Fruit fly (Drosophila melanogaster) whole organism, embryonic: ENCODE measurements around the gene mthl12.

Source experiments
- BEAF-32 ChIP-seq: fragments of 200-800 bp; sonication (Bioruptor generic); optimal IDR thresholded peaks from 3 replicates; lab custom pipeline; 2017; ENCODE audit warnings: missing biosample characterization, missing genetic modification characterization, mild to moderate bottlenecking, moderate library complexity, missing genetic modification reagents
- CG10147 ChIP-seq: fragments of 200-800 bp; sonication (Bioruptor generic); optimal IDR thresholded peaks from 2 replicates; lab custom pipeline; 2019; ENCODE audit warnings: missing biosample characterization, mild to moderate bottlenecking, missing genetic modification characterization, moderate library complexity
- CG11560 ChIP-seq: fragments of 200-800 bp; sonication (Bioruptor generic); IDR thresholded peaks from 3 replicates; pipeline ENCODE4 v1.3.6; 2022; ENCODE audit warnings: missing biosample characterization, missing genetic modification characterization
- CG12219 ChIP-seq: fragments of 200-800 bp; sonication (Bioruptor generic); optimal IDR thresholded peaks from 3 replicates; lab custom pipeline; 2018; ENCODE audit warnings: missing biosample characterization, mild to moderate bottlenecking, missing genetic modification characterization
- CG12744 ChIP-seq: fragments of 200-800 bp; sonication (Bioruptor generic); optimal IDR thresholded peaks from 2 replicates; lab custom pipeline; 2016; ENCODE audit warnings: missing biosample characterization, missing genetic modification characterization
- CG13296 ChIP-seq: fragments of 200-800 bp; sonication (Bioruptor generic); optimal IDR thresholded peaks from 3 replicates; lab custom pipeline; 2018; ENCODE audit warnings: missing biosample characterization, mild to moderate bottlenecking, missing genetic modification characterization
- CG1529 ChIP-seq: fragments of 200-800 bp; sonication (Bioruptor generic); optimal IDR thresholded peaks from 3 replicates; lab custom pipeline; 2018; ENCODE audit warnings: missing biosample characterization, missing genetic modification characterization
- CG1647 ChIP-seq: fragments of 200-800 bp; sonication (Bioruptor generic); optimal IDR thresholded peaks from 3 replicates; lab custom pipeline; 2016; ENCODE audit warnings: missing biosample characterization, missing genetic modification characterization
- CG2116 ChIP-seq: fragments of 200-800 bp; sonication (Bioruptor generic); optimal IDR thresholded peaks from 3 replicates; lab custom pipeline; 2018; ENCODE audit warnings: missing biosample characterization, mild to moderate bottlenecking, missing genetic modification characterization
- CG30020 ChIP-seq: fragments of 200-800 bp; optimal IDR thresholded peaks from 2 replicates; lab custom pipeline; 2019; ENCODE audit warnings: missing biosample characterization, mild to moderate bottlenecking, missing genetic modification characterization, moderate library complexity
- CG3163 ChIP-seq: fragments of 200-800 bp; sonication (Bioruptor generic); optimal IDR thresholded peaks from 3 replicates; lab custom pipeline; 2016; ENCODE audit warnings: missing biosample characterization, missing genetic modification characterization
- CG32532 ChIP-seq: fragments of 200-800 bp; sonication (Bioruptor generic); IDR thresholded peaks from 2 replicates; pipeline ENCODE4 v1.3.6; 2022; ENCODE audit warnings: missing biosample characterization, missing genetic modification characterization
- CG3281 ChIP-seq: fragments of 200-800 bp; sonication (Bioruptor generic); optimal IDR thresholded peaks from 3 replicates; lab custom pipeline; 2017; ENCODE audit warnings: missing biosample characterization, mild to moderate bottlenecking, missing genetic modification characterization
- CG3847 ChIP-seq: fragments of 200-800 bp; sonication (Bioruptor generic); IDR thresholded peaks from 2 replicates; pipeline ENCODE4 v1.3.6; 2022; ENCODE audit warnings: missing biosample characterization, missing genetic modification characterization
- CG6654 ChIP-seq: fragments of 200-800 bp; sonication (Bioruptor generic); optimal IDR thresholded peaks from 2 replicates; lab custom pipeline; 2017; ENCODE audit warnings: missing biosample characterization, mild to moderate bottlenecking, missing genetic modification characterization
- CG6683 ChIP-seq: fragments of 200-800 bp; sonication (Bioruptor generic); optimal IDR thresholded peaks from 2 replicates; lab custom pipeline; 2017; ENCODE audit warnings: missing biosample characterization, mild to moderate bottlenecking, missing genetic modification characterization, missing genetic modification reagents
- CG7963 ChIP-seq: fragments of 200-800 bp; sonication (Bioruptor generic); IDR thresholded peaks from 3 replicates; pipeline ENCODE4 v1.3.6; 2022; ENCODE audit warnings: missing biosample characterization, missing genetic modification characterization; ENCODE audit not compliant: partially characterized antibody
- CG8944 ChIP-seq: fragments of 200-800 bp; sonication (Bioruptor generic); optimal IDR thresholded peaks from 3 replicates; lab custom pipeline; 2016; ENCODE audit warnings: missing biosample characterization, missing genetic modification characterization
- CoRest ChIP-seq: fragments of 200-800 bp; sonication (Bioruptor generic); optimal IDR thresholded peaks from 3 replicates; lab custom pipeline; 2018; ENCODE audit warnings: missing biosample characterization, mild to moderate bottlenecking, missing genetic modification characterization, moderate library complexity
- Deaf1 ChIP-seq: fragments of 200-800 bp; optimal IDR thresholded peaks from 3 replicates; lab custom pipeline; 2019; ENCODE audit warnings: missing biosample characterization, mild to moderate bottlenecking, missing genetic modification characterization, moderate library complexity
- Dref ChIP-seq: fragments of 200-800 bp; sonication (Bioruptor generic); IDR thresholded peaks from 2 replicates; pipeline ENCODE4 v1.3.6; 2022; ENCODE audit warnings: missing biosample characterization, missing genetic modification characterization
- ERR ChIP-seq: fragments of 200-800 bp; sonication (Bioruptor generic); optimal IDR thresholded peaks from 2 replicates; lab custom pipeline; 2016; ENCODE audit warnings: missing biosample characterization, missing genetic modification characterization
- Elba2 ChIP-seq: fragments of 200-800 bp; sonication (Bioruptor generic); optimal IDR thresholded peaks from 3 replicates; lab custom pipeline; 2016; ENCODE audit warnings: missing biosample characterization, missing genetic modification characterization
- Fer2 ChIP-seq: fragments of 200-800 bp; sonication (Bioruptor generic); optimal IDR thresholded peaks from 2 replicates; lab custom pipeline; 2018; ENCODE audit warnings: missing biosample characterization, mild to moderate bottlenecking, missing genetic modification characterization, moderate library complexity
- Gsc ChIP-seq: fragments of 200-800 bp; sonication (Bioruptor generic); IDR thresholded peaks from 2 replicates; pipeline ENCODE4 v1.3.6; 2022; ENCODE audit warnings: missing biosample characterization, missing genetic modification characterization
- Hsf ChIP-seq: fragments of 200-800 bp; sonication (Bioruptor generic); optimal IDR thresholded peaks from 3 replicates; lab custom pipeline; 2016; ENCODE audit warnings: missing biosample characterization, missing genetic modification characterization
- Opbp ChIP-seq: fragments of 200-800 bp; sonication (Bioruptor generic); IDR thresholded peaks from 3 replicates; pipeline ENCODE4 v1.3.6; 2022; ENCODE audit warnings: missing biosample characterization, missing genetic modification characterization; ENCODE audit not compliant: partially characterized antibody
- Stat92E ChIP-seq, 3 experiments: fragments of >200 bp in 2 of 3; fragments of 200-800 bp in 1 of 3; sonication (Bioruptor generic) in 1 of 3; optimal IDR thresholded peaks; 2 replicates each; lab custom pipeline; 2017 to 2019; ENCODE audit warnings: missing biosample characterization in 3 of 3, missing genetic modification characterization in 3 of 3, mild to moderate bottlenecking in 1 of 3, moderate library complexity in 1 of 3
- Xbp1 ChIP-seq: fragments of 200-800 bp; sonication (Bioruptor generic); optimal IDR thresholded peaks from 3 replicates; lab custom pipeline; 2016; ENCODE audit warnings: missing biosample characterization, mild to moderate bottlenecking, missing genetic modification characterization
- ato ChIP-seq: fragments of 200-800 bp; sonication (Bioruptor generic); IDR thresholded peaks from 2 replicates; pipeline ENCODE4 v1.3.6; 2022; ENCODE audit warnings: missing biosample characterization, missing genetic modification characterization; ENCODE audit not compliant: partially characterized antibody
- bbx ChIP-seq: fragments of 200-800 bp; sonication (Bioruptor generic); IDR thresholded peaks from 2 replicates; pipeline ENCODE4 v1.3.6; 2022; ENCODE audit warnings: missing biosample characterization, missing genetic modification characterization; ENCODE audit not compliant: partially characterized antibody
- cg ChIP-seq: fragments of 200-800 bp; sonication (Bioruptor generic); optimal IDR thresholded peaks from 3 replicates; lab custom pipeline; 2019; ENCODE audit warnings: missing biosample characterization, mild to moderate bottlenecking, missing genetic modification characterization, moderate library complexity
- disco-r ChIP-seq: fragments of 200-800 bp; sonication (Bioruptor generic); optimal IDR thresholded peaks from 2 replicates; lab custom pipeline; 2016; ENCODE audit warnings: missing biosample characterization, missing genetic modification characterization
- eyg ChIP-seq: fragments of 200-800 bp; sonication (Bioruptor generic); optimal IDR thresholded peaks from 3 replicates; lab custom pipeline; 2016; ENCODE audit warnings: missing biosample characterization, missing genetic modification characterization
- gro ChIP-seq: fragments of 200-800 bp; sonication (Bioruptor generic); optimal IDR thresholded peaks from 2 replicates; lab custom pipeline; 2016; ENCODE audit warnings: missing biosample characterization, missing genetic modification characterization
- h ChIP-seq: fragments of >200 bp; optimal IDR thresholded peaks from 2 replicates; lab custom pipeline; 2017
- ham ChIP-seq: fragments of 200-800 bp; sonication (Bioruptor generic); IDR thresholded peaks from 2 replicates; pipeline ENCODE4 v1.3.6; 2022; ENCODE audit warnings: missing biosample characterization, missing genetic modification characterization
- her ChIP-seq: fragments of 200-800 bp; sonication (Bioruptor generic); optimal IDR thresholded peaks from 2 replicates; lab custom pipeline; 2016; ENCODE audit warnings: missing biosample characterization, missing genetic modification characterization
- ind ChIP-seq: fragments of 200-800 bp; sonication (Bioruptor generic); optimal IDR thresholded peaks from 3 replicates; lab custom pipeline; 2016; ENCODE audit warnings: missing biosample characterization, missing genetic modification characterization
- klu ChIP-seq: fragments of 200-800 bp; sonication (Bioruptor generic); IDR thresholded peaks from 2 replicates; pipeline ENCODE4 v1.3.6; 2022; ENCODE audit warnings: missing biosample characterization, missing genetic modification characterization
- lov ChIP-seq, 2 experiments: fragments of 200-800 bp in 1 of 2; fragments of >200 bp in 1 of 2; sonication (Bioruptor generic) in 1 of 2; IDR thresholded peaks in 1 of 2; optimal IDR thresholded peaks in 1 of 2; 2 replicates in 1 of 2; 3 replicates in 1 of 2; pipeline versions ENCODE4 v1.3.6 to Lab custom; 2017 to 2022; ENCODE audit warnings: missing biosample characterization in 1 of 2, missing genetic modification characterization in 1 of 2
- otp ChIP-seq: fragments of 200-800 bp; sonication (Bioruptor generic); IDR thresholded peaks from 3 replicates; pipeline ENCODE4, ENCODE4 v1.3.6; 2022; ENCODE audit warnings: missing biosample characterization, missing genetic modification characterization
- ro ChIP-seq: fragments of 200-800 bp; sonication (Bioruptor generic); IDR thresholded peaks from 2 replicates; pipeline ENCODE4 v1.3.6; 2022; ENCODE audit warnings: missing biosample characterization, missing genetic modification characterization
- salm ChIP-seq: fragments of 200-800 bp; sonication (Bioruptor generic); optimal IDR thresholded peaks from 2 replicates; lab custom pipeline; 2018; ENCODE audit warnings: missing biosample characterization, mild to moderate bottlenecking, missing genetic modification characterization
- slp2 ChIP-seq: fragments of 200-800 bp; sonication (Bioruptor generic); optimal IDR thresholded peaks from 2 replicates; lab custom pipeline; 2016; ENCODE audit warnings: missing biosample characterization, missing genetic modification characterization
- stc ChIP-seq: fragments of 200-800 bp; sonication (Bioruptor generic); IDR thresholded peaks from 2 replicates; pipeline ENCODE4 v1.3.6; 2022; ENCODE audit warnings: missing biosample characterization, missing genetic modification characterization
- usp ChIP-seq: fragments of >200 bp; optimal IDR thresholded peaks from 2 replicates; lab custom pipeline; 2017; ENCODE audit warnings: missing biosample characterization, missing genetic modification characterization

mthl12 gene

dm6 chr3R:13364175-13365174 is 11.0 kb downstream of the mthl12 start, which contains the start of gene Dic1 (continued):
- no peak for TF ChIP-seq lov (optimal IDR thresholded peaks at IDR 0.05; lab: Kevin White, UChicago)
- TF ChIP-seq lov (GFP tag; IDR thresholded peaks at IDR 0.05; lab: Robert Waterston, UW), result peak; percentile 81
- peak; percentile 78 for TF ChIP-seq her
- peak; percentile 76 for TF ChIP-seq disco-r
- TF ChIP-seq Elba2 (GFP tag; lab: Kevin White, UChicago), result peak; percentile 49
- peak; percentile 71 for TF ChIP-seq gro (GFP tag; lab: Kevin White, UChicago)
- TF ChIP-seq CG11560, result peak; percentile 85
- TF ChIP-seq CG3281 (GFP tag; lab: Kevin White, UChicago), result peak; percentile 99
- TF ChIP-seq Gsc (GFP tag; lab: Robert Waterston, UW), result peak; percentile 74; the same call in 1 of the 2 replicates
- 0 out of 2 replicates have a peak, but pooled peaks have one; percentile 43 for TF ChIP-seq bbx (GFP tag; lab: Robert Waterston, UW)
- no peak; the same call in 2 of the 3 replicates for TF ChIP-seq CG7963
- TF ChIP-seq otp (GFP tag; lab: Robert Waterston, UW), result peak; percentile 71; the same call in 2 of the 3 replicates
- peak; percentile 64 for TF ChIP-seq CG3163
- peak; percentile 86 for TF ChIP-seq CG12744 (GFP tag; lab: Kevin White, UChicago)
- peak; percentile 85 for TF ChIP-seq Deaf1
- no peak for TF ChIP-seq usp (GFP tag; lab: Kevin White, UChicago)
- peak; percentile 32 for TF ChIP-seq ERR (GFP tag; lab: Kevin White, UChicago)
- TF ChIP-seq CG30020, result peak; percentile 83
- TF ChIP-seq stc (GFP tag; lab: Robert Waterston, UW), result peak; percentile 89
- no peak for TF ChIP-seq BEAF-32
- TF ChIP-seq CG32532 (GFP tag; lab: Robert Waterston, UW), result peak; percentile 93
- peak; percentile 99 for TF ChIP-seq CoRest (tag; lab: Kevin White, UChicago)
- peak; percentile 34; the same call in 1 of the 2 replicates for TF ChIP-seq ato (GFP tag; lab: Robert Waterston, UW)
- peak; percentile 96 for TF ChIP-seq CG6683 (GFP tag; lab: Kevin White, UChicago)
- TF ChIP-seq ind (GFP tag; lab: Kevin White, UChicago), result peak; percentile 95
- TF ChIP-seq CG13296 (GFP tag; lab: Kevin White, UChicago), result peak; percentile 98
- TF ChIP-seq klu, result peak; percentile 92
- peak; percentile 90 for TF ChIP-seq CG6654 (GFP tag; lab: Kevin White, UChicago)
- TF ChIP-seq Opbp (GFP tag; lab: Robert Waterston, UW), result peak; percentile 52; the same call in 1 of the 3 replicates
- peak; percentile 96 for TF ChIP-seq Hsf
- peak; percentile 85 for TF ChIP-seq CG8944 (GFP tag; lab: Kevin White, UChicago)
- peak; percentile 74 for TF ChIP-seq ro
- peak; percentile 95 for TF ChIP-seq Fer2
- peak; percentile 97 for TF ChIP-seq Xbp1 (GFP tag; lab: Kevin White, UChicago)
- peak; percentile 88 for TF ChIP-seq slp2 (GFP tag; lab: Kevin White, UChicago)
- no peak for TF ChIP-seq Stat92E (GFP tag; optimal IDR thresholded peaks at IDR 0.05; lab: Kevin White, UChicago)
- peak; percentile 64; the same call in 1 of the 2 replicates for TF ChIP-seq ham (GFP tag; lab: Robert Waterston, UW)
- TF ChIP-seq h (lab: Kevin White, UChicago), result no peak
- TF ChIP-seq eyg (GFP tag; lab: Kevin White, UChicago), result peak; percentile 71
- peak; percentile 82 for TF ChIP-seq CG2116 (GFP tag; lab: Kevin White, UChicago)
- peak; percentile 98 for TF ChIP-seq CG10147 (GFP tag; lab: Kevin White, UChicago)
- no peak for TF ChIP-seq Dref
- peak; percentile 84 for TF ChIP-seq CG12219 (GFP tag; lab: Kevin White, UChicago)
- peak; percentile 94 for TF ChIP-seq CG3847 (GFP tag; lab: Robert Waterston, UW)
- peak; percentile 74 for TF ChIP-seq cg (GFP tag; lab: Kevin White, UChicago)
- peak; percentile 94 for TF ChIP-seq salm (tag; lab: Kevin White, UChicago)
- peak; percentile 94 for TF ChIP-seq CG1529 (GFP tag; lab: Kevin White, UChicago)
- peak; percentile 76 for TF ChIP-seq CG1647
